Fruit fly (Drosophila melanogaster): ENCODE data around the gene Cpr67B.

Cpr67B gene

DNA sequence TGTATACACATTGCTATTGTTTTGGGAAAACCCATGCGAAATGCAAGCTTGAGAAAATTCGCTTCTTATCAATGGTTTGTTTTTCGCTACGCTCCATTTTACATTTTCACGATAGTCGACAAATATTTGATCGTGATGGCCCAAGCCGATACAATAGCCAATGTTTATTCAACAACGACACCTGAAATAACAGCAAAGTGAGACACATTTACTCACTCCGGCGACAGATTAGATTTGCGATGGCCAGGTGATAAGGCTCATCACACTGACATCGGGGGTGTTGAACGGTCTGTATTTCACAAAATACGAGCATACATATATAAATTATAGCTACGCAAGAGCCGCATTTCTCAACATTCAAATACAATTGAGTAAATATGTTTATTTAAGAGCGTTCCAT, 7.4 kb upstream of the Cpr67B start (continued):
- peak; percentile 94 for TF ChIP-seq gro (GFP tag; optimal IDR thresholded peaks at IDR 0.05)
- no peak for TF ChIP-seq H15 (GFP tag; IDR thresholded peaks at IDR 0.05)
- TF ChIP-seq Rfx (GFP tag; IDR thresholded peaks at IDR 0.05), result peak; percentile 69
- no peak for TF ChIP-seq CG14050 (GFP tag; IDR thresholded peaks at IDR 0.05)
- TF ChIP-seq lov (optimal IDR thresholded peaks at IDR 0.05), result no peak
- peak; percentile 62; the same call in 1 of the 3 replicates for TF ChIP-seq lov (GFP tag; IDR thresholded peaks at IDR 0.05)
- TF ChIP-seq sc (optimal IDR thresholded peaks at IDR 0.05), result no peak
- TF ChIP-seq sc (GFP tag; optimal IDR thresholded peaks at IDR 0.05), result peak; percentile 28
- TF ChIP-seq Hr39 (optimal IDR thresholded peaks at IDR 0.05), result no peak
- TF ChIP-seq usp (GFP tag; optimal IDR thresholded peaks at IDR 0.05), result no peak
- TF ChIP-seq bsh (GFP tag; optimal IDR thresholded peaks at IDR 0.05), result peak in 1 of 2 experiments; percentile 4
- no peak for TF ChIP-seq vnd (GFP tag; IDR thresholded peaks at IDR 0.05; ENCODE audit: partially characterized antibody)
- TF ChIP-seq tup (GFP tag; optimal IDR thresholded peaks at IDR 0.05), result peak; percentile 36
- 0 out of 2 replicates have a peak, but pooled peaks have one; percentile 18 for TF ChIP-seq al (GFP tag; IDR thresholded peaks at IDR 0.05)
- TF ChIP-seq abd-A (tag; optimal IDR thresholded peaks at IDR 0.05), result no peak
- TF ChIP-seq CG8765 (GFP tag; IDR thresholded peaks at IDR 0.05), result no peak
- TF ChIP-seq CG10462 (GFP tag; optimal IDR thresholded peaks at IDR 0.05), result no peak
- no peak for TF ChIP-seq CG9609 (GFP tag; optimal IDR thresholded peaks at IDR 0.05)
- no peak for TF ChIP-seq zen2 (GFP tag; IDR thresholded peaks at IDR 0.05; ENCODE audit: partially characterized antibody)
- no peak for TF ChIP-seq CG1602 (GFP tag; optimal IDR thresholded peaks at IDR 0.05)
- peak; percentile 50 for TF ChIP-seq Jarid2 (GFP tag; optimal IDR thresholded peaks at IDR 0.05)
- TF ChIP-seq chm (GFP tag; IDR thresholded peaks at IDR 0.05), result peak; percentile 56
- TF ChIP-seq CG42726 (GFP tag; IDR thresholded peaks at IDR 0.05; ENCODE audit: partially characterized antibody), result no peak
- no peak for TF ChIP-seq Doc3 (GFP tag; IDR thresholded peaks at IDR 0.05; ENCODE audit: partially characterized antibody)
- TF ChIP-seq CG14860 (GFP tag; IDR thresholded peaks at IDR 0.05; ENCODE audit: partially characterized antibody), result no peak
- TF ChIP-seq Nf-YB (GFP tag; optimal IDR thresholded peaks at IDR 0.05), result no peak
- TF ChIP-seq bcd (GFP tag; optimal IDR thresholded peaks at IDR 0.05), result peak; percentile 65
- TF ChIP-seq CG10274 (GFP tag; optimal IDR thresholded peaks at IDR 0.05), result peak; percentile 68
- no peak for TF ChIP-seq Mes4 (GFP tag; optimal IDR thresholded peaks at IDR 0.05)
- TF ChIP-seq CG8944 (GFP tag; optimal IDR thresholded peaks at IDR 0.05), result no peak
- peak; percentile 79 for TF ChIP-seq wek (GFP tag; optimal IDR thresholded peaks at IDR 0.05)
- TF ChIP-seq CG10431 (GFP tag; optimal IDR thresholded peaks at IDR 0.05), result no peak
- TF ChIP-seq CG4707 (GFP tag; optimal IDR thresholded peaks at IDR 0.05), result peak; percentile 34
- peak; percentile 38 for TF ChIP-seq gsb-n (tag; optimal IDR thresholded peaks at IDR 0.05)
- TF ChIP-seq nmo (GFP tag; optimal IDR thresholded peaks at IDR 0.05), result no peak
- peak; percentile 81 for TF ChIP-seq CG6683 (GFP tag; optimal IDR thresholded peaks at IDR 0.05)
- no peak for TF ChIP-seq ap (GFP tag; IDR thresholded peaks at IDR 0.05)
- no peak for TF ChIP-seq Atf3 (GFP tag; optimal IDR thresholded peaks at IDR 0.05)
- TF ChIP-seq gt (GFP tag; IDR thresholded peaks at IDR 0.05), result no peak
- peak; percentile 12 for TF ChIP-seq CG4820 (GFP tag; optimal IDR thresholded peaks at IDR 0.05)
- TF ChIP-seq CG17912 (GFP tag; optimal IDR thresholded peaks at IDR 0.05), result peak; percentile 4
- peak; percentile 66 for TF ChIP-seq CG4854 (GFP tag; optimal IDR thresholded peaks at IDR 0.05)
- TF ChIP-seq crc (GFP tag; optimal IDR thresholded peaks at IDR 0.05), result peak; percentile 76
- peak; percentile 6 for TF ChIP-seq CG12391 (tag; optimal IDR thresholded peaks at IDR 0.05)
- peak in 1 of 2 experiments; percentile 67 for TF ChIP-seq dpn (GFP tag; optimal IDR thresholded peaks at IDR 0.05)
- TF ChIP-seq peb (GFP tag; IDR thresholded peaks at IDR 0.05), result no peak
- TF ChIP-seq ham (GFP tag; IDR thresholded peaks at IDR 0.05), result peak; percentile 31; the same call in 1 of the 2 replicates
- peak; percentile 32 for TF ChIP-seq CG8281 (tag; optimal IDR thresholded peaks at IDR 0.05)
- peak; percentile 63 for TF ChIP-seq onecut (GFP tag; IDR thresholded peaks at IDR 0.05)
- no peak for TF ChIP-seq chn (GFP tag; optimal IDR thresholded peaks at IDR 0.05)
- TF ChIP-seq Dll (GFP tag; IDR thresholded peaks at IDR 0.05; ENCODE audit: partially characterized antibody), result no peak
- no peak for TF ChIP-seq danr (GFP tag; IDR thresholded peaks at IDR 0.05)
